Fruit fly (Drosophila melanogaster): ENCODE measurements around the gene rpr.

rpr gene

DNA sequence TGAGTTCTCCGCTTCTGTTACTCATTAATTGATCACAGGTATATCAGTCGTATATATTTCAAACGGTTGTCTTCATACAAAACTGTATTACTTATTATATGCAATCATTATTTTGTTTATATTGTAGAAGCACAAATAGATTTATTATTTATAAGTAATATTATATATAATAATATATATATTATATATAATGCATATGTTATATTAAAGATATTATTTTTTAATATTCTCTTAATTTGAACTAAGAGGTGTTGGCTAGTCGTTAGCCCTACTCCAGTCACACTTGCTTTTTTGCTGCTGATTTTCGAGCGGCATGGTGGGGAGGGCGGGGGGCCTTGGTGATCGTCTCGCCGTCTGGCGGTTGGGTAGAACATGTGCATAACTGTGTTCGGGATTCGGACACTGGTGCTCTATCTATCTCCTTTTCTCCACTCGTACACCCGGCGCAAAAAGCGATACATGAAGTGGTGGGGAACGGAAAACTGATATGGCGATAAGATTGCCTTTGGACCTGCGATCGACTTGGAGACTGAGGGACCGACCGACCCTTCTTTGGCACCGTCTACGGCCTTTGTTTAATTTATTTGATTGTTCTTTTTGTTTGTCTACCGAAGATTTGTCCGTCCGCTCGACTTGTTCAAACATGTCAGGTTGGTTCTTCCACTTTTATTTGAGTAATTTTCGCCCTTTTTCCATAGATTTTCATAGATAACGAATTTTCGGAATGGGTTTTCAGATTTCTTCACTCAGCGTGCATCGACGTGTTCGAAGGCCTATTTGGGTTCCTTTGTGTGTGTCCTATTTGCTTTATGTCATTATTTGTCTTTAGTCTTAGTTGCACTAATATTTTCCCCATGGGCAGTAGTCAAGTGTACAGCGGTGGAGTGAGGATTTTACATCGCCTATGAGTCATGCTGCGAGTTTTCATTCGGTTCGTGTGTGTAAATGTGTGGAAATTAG, 4.7 kb upstream of the rpr start (continued):
- peak; percentile 71 for TF ChIP-seq grau (tag; optimal IDR thresholded peaks at IDR 0.05)
- TF ChIP-seq Abd-B (GFP tag; optimal IDR thresholded peaks at IDR 0.05), result peak; percentile 59
- TF ChIP-seq zen (tag; optimal IDR thresholded peaks at IDR 0.05), result peak; percentile 73
- peak; percentile 30; the same call in 1 of the 2 replicates for TF ChIP-seq CG32767 (GFP tag; IDR thresholded peaks at IDR 0.05)

DNA sequence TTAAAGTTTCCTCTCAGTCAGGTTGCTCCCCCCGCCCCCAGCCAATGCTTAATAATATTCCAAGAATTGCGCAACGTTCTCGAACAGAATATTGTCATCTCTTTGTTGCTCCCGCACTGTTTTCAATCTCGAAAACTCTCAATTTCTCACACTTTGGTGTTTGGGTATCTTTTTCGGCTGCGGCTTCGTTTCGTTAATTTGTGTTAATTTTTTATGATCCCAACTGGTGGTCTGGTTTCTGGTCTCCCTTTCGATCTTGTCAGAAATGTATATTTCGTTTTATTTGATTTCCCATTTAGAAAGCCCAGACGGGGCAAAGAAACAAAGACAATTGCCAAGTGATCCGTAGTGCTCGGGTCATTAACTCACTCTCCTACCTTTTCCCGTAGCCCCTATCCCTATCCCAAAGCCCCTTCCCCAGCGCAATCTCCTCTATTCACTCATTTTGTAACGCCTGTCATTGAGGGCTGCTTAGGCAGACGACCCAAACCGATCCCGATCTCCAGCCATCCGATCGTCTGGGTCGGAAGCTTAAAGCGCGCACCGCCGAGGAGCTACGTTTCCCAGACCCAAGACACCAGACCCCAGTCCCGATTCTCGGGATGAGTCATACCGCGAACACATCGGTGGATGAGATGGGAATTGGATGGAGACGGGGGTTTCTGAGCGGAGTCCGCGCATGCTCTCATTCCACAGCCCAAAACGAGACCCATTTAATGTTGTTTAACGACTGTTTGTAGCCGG, 3.8 kb upstream of the rpr start:
- TF ChIP-seq nau (GFP tag; optimal IDR thresholded peaks at IDR 0.05) (no peak), h (optimal IDR thresholded peaks at IDR 0.05) (no peak), CG3995 (GFP tag; optimal IDR thresholded peaks at IDR 0.05) (no peak), chinmo (GFP tag; IDR thresholded peaks at IDR 0.05; ENCODE audit: partially characterized antibody) (0 out of 4 replicates have a peak, but pooled peaks have one; percentile 23), D19A (tag; optimal IDR thresholded peaks at IDR 0.05) (no peak), prd (optimal IDR thresholded peaks at IDR 0.05) (no peak), prd (GFP tag; IDR thresholded peaks at IDR 0.05) (no peak), unc-4 (GFP tag; IDR thresholded peaks at IDR 0.05; ENCODE audit: partially characterized antibody) (no peak), ase (GFP tag; IDR thresholded peaks at IDR 0.05) (no peak), CG15479 (GFP tag; optimal IDR thresholded peaks at IDR 0.05) (no peak), CG10274 (GFP tag; optimal IDR thresholded peaks at IDR 0.05) (peak; percentile 71), CG11456 (GFP tag; IDR thresholded peaks at IDR 0.05) (no peak), Opbp (GFP tag; IDR thresholded peaks at IDR 0.05; ENCODE audit: partially characterized antibody) (0 out of 3 replicates have a peak, but pooled peaks have one; percentile 9), Dad (GFP tag; optimal IDR thresholded peaks at IDR 0.05) (no peak), CG10565 (GFP tag; optimal IDR thresholded peaks at IDR 0.05) (no peak), trh (GFP tag; optimal IDR thresholded peaks at IDR 0.05) (no peak), CG10979 (tag; optimal IDR thresholded peaks at IDR 0.05) (no peak), nerfin-1 (tag; optimal IDR thresholded peaks at IDR 0.05) (no peak), Bteb2 (GFP tag; optimal IDR thresholded peaks at IDR 0.05) (no peak), Hmr (GFP tag; optimal IDR thresholded peaks at IDR 0.05) (no peak), CG7745 (tag; optimal IDR thresholded peaks at IDR 0.05) (peak; percentile 96), C15 (GFP tag; IDR thresholded peaks at IDR 0.05) (no peak), toy (GFP tag; IDR thresholded peaks at IDR 0.05) (no peak), CG18619 (GFP tag; optimal IDR thresholded peaks at IDR 0.05) (no peak), gsb (GFP tag; IDR thresholded peaks at IDR 0.05) (no peak), Dp (GFP tag; optimal IDR thresholded peaks at IDR 0.05) (no peak), Sin3A (optimal IDR thresholded peaks at IDR 0.05) (no peak), twi (tag; optimal IDR thresholded peaks at IDR 0.05) (no peak), pros (GFP tag; optimal IDR thresholded peaks at IDR 0.05) (no peak), CG8359 (GFP tag; optimal IDR thresholded peaks at IDR 0.05; ENCODE audit: borderline replicate concordance) (no peak), CG2202 (tag; optimal IDR thresholded peaks at IDR 0.05) (no peak), Bdp1 (GFP tag; optimal IDR thresholded peaks at IDR 0.05) (no peak), Dek (tag; optimal IDR thresholded peaks at IDR 0.05) (no peak), kah (GFP tag; optimal IDR thresholded peaks at IDR 0.05) (no peak), Stat92E (GFP tag; optimal IDR thresholded peaks at IDR 0.05) (peak in 1 of 3 experiments; percentile 61), NC2α (GFP tag; optimal IDR thresholded peaks at IDR 0.05) (no peak), fu2 (GFP tag; optimal IDR thresholded peaks at IDR 0.05) (no peak), z (GFP tag; IDR thresholded peaks at IDR 0.05) (peak; percentile 55; the same call in 2 of the 3 replicates), Fer1 (GFP tag; optimal IDR thresholded peaks at IDR 0.05) (no peak), Max (GFP tag; optimal IDR thresholded peaks at IDR 0.05) (no peak), Dll (GFP tag; IDR thresholded peaks at IDR 0.05; ENCODE audit: partially characterized antibody) (0 out of 4 replicates have a peak, but pooled peaks have one; percentile 29)

All from whole organism, embryonic.